Worm (Caenorhabditis elegans): Measurements from ENCODE around the gene cam-1.

cam-1 gene

DNA sequence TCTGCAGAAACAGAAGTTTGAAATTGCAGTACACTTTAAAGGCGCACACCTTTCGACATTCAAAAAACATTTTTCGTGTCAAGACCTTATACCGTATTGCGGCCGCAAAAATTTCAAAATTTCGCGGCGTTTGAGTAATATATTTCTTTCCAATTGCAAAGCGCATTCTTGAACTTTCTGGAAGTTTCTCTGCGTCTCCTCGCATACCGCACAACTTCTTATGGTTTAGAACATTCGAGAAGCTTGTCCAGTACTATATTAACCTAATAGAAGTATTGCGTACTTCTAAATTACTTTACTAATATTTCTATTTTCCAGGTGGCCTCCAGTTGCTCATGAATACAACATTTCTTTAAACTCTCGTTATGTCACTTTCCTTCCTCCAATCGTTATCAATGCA is 26.5 kb upstream of the cam-1 start:
- no peak for TF ChIP-seq nhr-2 (tag; optimal IDR thresholded peaks at IDR 0.05)
- TF ChIP-seq ceh-43 (GFP tag; optimal IDR thresholded peaks at IDR 0.05) = no peak
- no peak for TF ChIP-seq unc-62 (GFP tag; optimal IDR thresholded peaks at IDR 0.05)
- TF ChIP-seq mls-2 (tag; optimal IDR thresholded peaks at IDR 0.05) = no peak
- no peak for TF ChIP-seq sem-2 (GFP tag; optimal IDR thresholded peaks at IDR 0.05)
- no peak for TF ChIP-seq zip-8 (tag; optimal IDR thresholded peaks at IDR 0.05)
- TF ChIP-seq bed-3 (GFP tag; optimal IDR thresholded peaks at IDR 0.05) = no peak
- TF ChIP-seq elt-3 (tag; optimal IDR thresholded peaks at IDR 0.05) = no peak
- TF ChIP-seq snpc-4 (tag; optimal IDR thresholded peaks at IDR 0.05) = no peak
- TF ChIP-seq drap-1 (GFP tag; optimal IDR thresholded peaks at IDR 0.05) = no peak
- no peak for TF ChIP-seq M03D4.4 (tag; optimal IDR thresholded peaks at IDR 0.05)
- TF ChIP-seq unc-39 (tag; optimal IDR thresholded peaks at IDR 0.05) = no peak
- no peak for TF ChIP-seq lsy-2 (tag; optimal IDR thresholded peaks at IDR 0.05)
- no peak for TF ChIP-seq pha-4 (tag; optimal IDR thresholded peaks at IDR 0.05)
- TF ChIP-seq ztf-11 (tag; optimal IDR thresholded peaks at IDR 0.05) = no peak
- TF ChIP-seq tbx-8 (GFP tag; optimal IDR thresholded peaks at IDR 0.05) = no peak
- no peak for TF ChIP-seq nhr-76 (tag; optimal IDR thresholded peaks at IDR 0.05)
- no peak for TF ChIP-seq ceh-39 (tag; optimal IDR thresholded peaks at IDR 0.05)
- no peak for TF ChIP-seq sptf-1 (tag; optimal IDR thresholded peaks at IDR 0.05)
- TF ChIP-seq ham-2 (GFP tag; optimal IDR thresholded peaks at IDR 0.05) = no peak

DNA sequence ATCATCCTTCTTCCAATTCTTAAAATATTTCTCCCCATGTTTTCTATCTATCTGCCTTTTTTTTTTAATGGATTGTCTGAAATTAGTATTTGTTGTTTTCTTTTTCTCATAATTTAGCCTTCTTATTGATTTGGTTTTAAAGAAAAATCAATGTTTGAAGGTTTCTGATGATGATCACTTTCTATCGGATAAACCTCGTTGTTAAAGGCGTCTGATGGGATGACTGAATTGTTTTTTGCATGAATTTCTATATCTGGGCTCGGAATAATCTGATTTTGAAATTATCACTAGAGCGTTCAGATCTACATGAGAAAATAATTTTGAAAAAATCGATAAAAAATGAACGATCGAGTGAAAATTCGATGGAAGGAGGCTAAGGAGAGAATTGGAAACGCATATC is 23.6 kb upstream of the cam-1 start, which contains the start of gene scp-1:
Gene scp-1, plus strand, starts transcription at position 301 of the 400 bp plus-strand sequence.
- TF ChIP-seq lin-32 (GFP tag; optimal IDR thresholded peaks at IDR 0.05) = no peak

DNA sequence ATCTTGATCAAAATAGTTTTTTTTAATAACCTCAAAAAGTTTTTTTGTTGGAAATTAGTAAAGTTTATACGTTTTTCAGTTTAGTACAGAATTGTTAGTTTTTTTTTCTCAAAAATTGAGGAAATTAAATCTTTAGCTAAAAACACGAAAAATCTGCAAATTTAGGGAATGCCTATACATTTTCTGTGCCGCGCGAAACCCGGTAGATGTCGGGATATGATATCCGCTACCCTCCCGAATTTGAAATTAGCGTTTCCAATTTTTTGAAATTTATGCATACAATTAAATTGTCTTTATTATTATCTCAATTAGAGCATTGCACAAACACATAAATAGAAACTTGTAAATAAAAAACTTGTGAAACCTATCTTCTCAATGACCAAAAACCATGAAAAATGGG is 22.9 kb upstream of the cam-1 start:
- TF ChIP-seq lin-32 (GFP tag; optimal IDR thresholded peaks at IDR 0.05) = no peak
- no peak for TF ChIP-seq nhr-28 (tag; optimal IDR thresholded peaks at IDR 0.05)
- no peak for TF ChIP-seq mab-5 (tag; optimal IDR thresholded peaks at IDR 0.05)
- no peak for TF ChIP-seq flh-1 (GFP tag; optimal IDR thresholded peaks at IDR 0.05)
- no peak for TF ChIP-seq elt-3 (tag; optimal IDR thresholded peaks at IDR 0.05)
- no peak for TF ChIP-seq nhr-237 (tag; optimal IDR thresholded peaks at IDR 0.05)
- no peak for TF ChIP-seq tbx-8 (GFP tag; optimal IDR thresholded peaks at IDR 0.05)
- no peak for TF ChIP-seq drap-1 (GFP tag; optimal IDR thresholded peaks at IDR 0.05)
- no peak for TF ChIP-seq ceh-83 (GFP tag; optimal IDR thresholded peaks at IDR 0.05)
- no peak for TF ChIP-seq unc-39 (tag; optimal IDR thresholded peaks at IDR 0.05)
- no peak for TF ChIP-seq ztf-11 (tag; optimal IDR thresholded peaks at IDR 0.05)
- no peak for TF ChIP-seq hlh-1 (tag; optimal IDR thresholded peaks at IDR 0.05)
- TF ChIP-seq sptf-1 (tag; optimal IDR thresholded peaks at IDR 0.05) = no peak
- TF ChIP-seq nhr-76 (tag; optimal IDR thresholded peaks at IDR 0.05) = no peak

DNA sequence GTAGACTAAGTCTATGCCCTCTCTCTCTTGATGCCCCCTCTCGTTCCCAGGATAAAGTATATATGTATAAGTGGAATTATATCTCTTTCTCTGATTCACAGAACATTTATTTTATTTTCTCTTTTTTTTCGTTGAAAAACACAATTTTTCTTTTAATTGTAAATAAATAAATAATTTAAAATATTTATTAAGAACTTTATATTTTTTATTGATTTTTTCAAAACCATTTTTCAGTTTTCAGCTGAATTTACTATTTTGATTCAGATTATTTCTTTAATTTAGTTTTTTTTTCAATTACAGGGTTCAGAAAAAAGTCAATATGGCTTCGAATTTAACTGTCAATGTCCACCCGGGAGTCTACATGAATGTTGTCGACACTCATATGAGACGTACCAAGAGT is 21.2 kb upstream of the cam-1 start, which contains the start of gene eif-3.F:
Gene eif-3.F, plus strand, starts transcription at position 301 of the 400 bp plus-strand sequence.
- TF ChIP-seq nhr-12 (tag; optimal IDR thresholded peaks at IDR 0.05) = no peak
- no peak for TF ChIP-seq lin-13 (tag; optimal IDR thresholded peaks at IDR 0.05)
- no peak for TF ChIP-seq tbx-8 (GFP tag; optimal IDR thresholded peaks at IDR 0.05)
- TF ChIP-seq zip-8 (tag; optimal IDR thresholded peaks at IDR 0.05) = no peak
- no peak for TF ChIP-seq ceh-83 (GFP tag; optimal IDR thresholded peaks at IDR 0.05)
- no peak for TF ChIP-seq cnd-1 (tag; optimal IDR thresholded peaks at IDR 0.05)

DNA sequence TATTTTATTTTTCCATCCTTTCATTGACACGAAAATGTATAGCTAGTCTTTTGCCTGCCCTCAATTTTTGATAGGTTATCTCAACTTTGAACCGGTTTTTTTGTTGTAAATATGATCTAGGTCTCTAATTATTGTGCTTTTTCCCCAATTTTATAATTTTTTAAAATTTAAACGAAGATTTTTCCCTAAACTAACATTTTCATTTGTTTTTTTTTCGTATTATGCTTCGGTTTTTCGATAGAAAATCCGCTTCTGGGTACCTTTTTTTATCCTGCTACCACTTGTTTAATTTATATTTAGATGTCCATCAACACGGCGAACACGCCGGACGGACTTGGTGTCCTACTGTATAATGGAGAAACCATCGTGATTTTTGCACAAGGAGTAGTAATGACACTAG is 19.4 kb upstream of the cam-1 start, which contains the start of gene wbp-2:
Gene wbp-2, plus strand, starts transcription at position 301 of the 400 bp plus-strand sequence.
- TF ChIP-seq unc-120 (tag; optimal IDR thresholded peaks at IDR 0.05; ENCODE audit: poor library complexity, severe bottlenecking) (no peak), zip-8 (tag; optimal IDR thresholded peaks at IDR 0.05) (no peak), bed-3 (GFP tag; optimal IDR thresholded peaks at IDR 0.05) (no peak), ceh-43 (GFP tag; optimal IDR thresholded peaks at IDR 0.05) (no peak), ztf-11 (tag; optimal IDR thresholded peaks at IDR 0.05) (no peak), cnd-1 (tag; optimal IDR thresholded peaks at IDR 0.05) (no peak), ham-2 (GFP tag; optimal IDR thresholded peaks at IDR 0.05) (no peak), M03D4.4 (tag; optimal IDR thresholded peaks at IDR 0.05) (no peak)

DNA sequence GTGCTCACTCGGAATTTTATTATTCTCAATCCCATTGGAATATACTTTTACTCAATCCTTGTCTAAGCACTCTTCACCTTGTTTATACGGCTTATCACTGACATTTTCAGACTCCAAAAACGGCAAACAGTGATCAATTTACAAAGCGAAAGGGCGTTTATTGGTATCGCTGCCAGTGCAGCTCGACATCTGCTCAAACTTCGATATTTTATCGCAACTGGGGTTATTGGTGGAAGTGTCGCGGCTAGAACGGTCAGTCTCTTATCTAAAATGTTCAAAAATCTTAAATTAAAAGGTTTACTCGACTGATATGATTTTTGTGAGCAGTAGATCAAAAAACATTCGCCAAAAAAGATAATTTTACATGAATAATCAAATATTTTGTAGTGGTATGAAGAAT is 15.5 kb upstream of the cam-1 start:
- no peak for TF ChIP-seq drap-1 (GFP tag; optimal IDR thresholded peaks at IDR 0.05)
- no peak for TF ChIP-seq lin-13 (tag; optimal IDR thresholded peaks at IDR 0.05)
- TF ChIP-seq nhr-12 (tag; optimal IDR thresholded peaks at IDR 0.05) = no peak
- no peak for TF ChIP-seq sem-2 (GFP tag; optimal IDR thresholded peaks at IDR 0.05)
- no peak for TF ChIP-seq hlh-1 (tag; optimal IDR thresholded peaks at IDR 0.05)
- no peak for TF ChIP-seq elt-3 (tag; optimal IDR thresholded peaks at IDR 0.05)
- TF ChIP-seq mls-2 (tag; optimal IDR thresholded peaks at IDR 0.05) = no peak
- TF ChIP-seq ztf-11 (tag; optimal IDR thresholded peaks at IDR 0.05) = no peak
- no peak for TF ChIP-seq snpc-4 (tag; optimal IDR thresholded peaks at IDR 0.05)
- no peak for TF ChIP-seq unc-62 (GFP tag; optimal IDR thresholded peaks at IDR 0.05)

Data from whole organism, mixed stage, embryonic.